Worm (Caenorhabditis elegans) whole organism, young adult: ENCODE data around the gene Y22D7AL.15.

Experiments
- B0336.3 ChIP-seq: fragments of 200-800 bp; sonication (Bioruptor generic); IDR thresholded peaks from 2 replicates; pipeline ENCODE4 v1.3.6; 2022; ENCODE audit warnings: missing genetic modification characterization, missing compliant biosample characterization
- C17E4.6 ChIP-seq: fragments of 200-800 bp; sonication (Bioruptor generic); IDR thresholded peaks from 2 replicates; pipeline ENCODE4 v1.3.6; 2022; ENCODE audit warnings: missing genetic modification reagents, missing genetic modification characterization, missing compliant biosample characterization
- F10E7.11 ChIP-seq: sonication (generic microtip); optimal IDR thresholded peaks from 2 replicates; lab custom pipeline; 2017; ENCODE audit warnings: mild to moderate bottlenecking, missing genetic modification characterization, moderate library complexity, missing compliant biosample characterization
- F33H1.4 ChIP-seq: fragments of 200-800 bp; sonication (Bioruptor generic); IDR thresholded peaks from 2 replicates; pipeline ENCODE4 v1.3.6; 2022; ENCODE audit warnings: missing genetic modification reagents, missing genetic modification characterization, missing compliant biosample characterization
- F39B2.1 ChIP-seq: fragments of 200-800 bp; sonication (Bioruptor generic); IDR thresholded peaks from 2 replicates; pipeline ENCODE4 v1.3.6; 2022; ENCODE audit warnings: missing genetic modification reagents, missing genetic modification characterization, missing compliant biosample characterization
- F52B5.7 ChIP-seq: sonication (generic microtip); optimal IDR thresholded peaks from 2 replicates; lab custom pipeline; 2016; ENCODE audit warnings: mild to moderate bottlenecking, missing genetic modification characterization, missing compliant biosample characterization
- F57A8.1 ChIP-seq: fragments of 200-800 bp; sonication (Bioruptor generic); optimal IDR thresholded peaks from 2 replicates; lab custom pipeline; 2018; ENCODE audit warnings: mild to moderate bottlenecking, missing genetic modification characterization, moderate library complexity, missing compliant biosample characterization
- K12H6.12 ChIP-seq: fragments of 200-800 bp; sonication (Bioruptor generic); optimal IDR thresholded peaks from 2 replicates; lab custom pipeline; 2018; ENCODE audit warnings: mild to moderate bottlenecking, missing genetic modification characterization, missing compliant biosample characterization
- Y53F4B.3 ChIP-seq: fragments of 200-800 bp; sonication (Bioruptor generic); IDR thresholded peaks from 2 replicates; pipeline ENCODE4 v1.3.6; 2022; ENCODE audit warnings: missing genetic modification reagents, missing genetic modification characterization, missing compliant biosample characterization
- Y53G8AR.9 ChIP-seq: fragments of 200-800 bp; sonication (Bioruptor generic); conservative IDR thresholded peaks from 2 replicates; pipeline ENCODE4 v1.3.6; 2022; ENCODE audit warnings: missing genetic modification reagents, missing genetic modification characterization, missing compliant biosample characterization
- Y79H2A.3 ChIP-seq: fragments of 200-800 bp; sonication (Bioruptor generic); conservative IDR thresholded peaks from 2 replicates; pipeline ENCODE4 v1.3.6; 2022; ENCODE audit warnings: missing genetic modification reagents, missing genetic modification characterization, missing compliant biosample characterization
- ama-1 ChIP-seq, 3 experiments: fragments of 150-350 bp in 1 of 3; sonication (generic microtip) in 2 of 3; optimal IDR thresholded peaks; 2 replicates each; lab custom pipeline; 2014 to 2018; ENCODE audit warnings: missing biosample characterization in 2 of 3, missing genetic modification characterization in 2 of 3, missing genetic modification reagents in 2 of 3
- atf-7 ChIP-seq: sonication (generic microtip); optimal IDR thresholded peaks from 2 replicates; lab custom pipeline; 2017; ENCODE audit warnings: mild to moderate bottlenecking, missing genetic modification characterization, missing compliant biosample characterization
- attf-5 ChIP-seq: fragments of 200-800 bp; sonication (Bioruptor generic); optimal IDR thresholded peaks from 2 replicates; lab custom pipeline; 2018; ENCODE audit warnings: mild to moderate bottlenecking, missing genetic modification characterization, missing compliant biosample characterization
- attf-6 ChIP-seq: fragments of 200-800 bp; sonication (Bioruptor generic); IDR thresholded peaks from 2 replicates; pipeline ENCODE4 v1.3.6; 2022; ENCODE audit warnings: missing genetic modification reagents, missing genetic modification characterization, missing compliant biosample characterization
- cebp-1 ChIP-seq, 2 experiments: fragments of 200-800 bp in 1 of 2; sonication (Bioruptor generic) in 1 of 2; sonication (generic microtip) in 1 of 2; IDR thresholded peaks in 1 of 2; optimal IDR thresholded peaks in 1 of 2; 2 replicates each; pipeline versions ENCODE4 v1.3.6 to Lab custom; 2017 to 2022; ENCODE audit warnings: missing compliant biosample characterization in 2 of 2, missing genetic modification characterization in 2 of 2, mild to moderate bottlenecking in 1 of 2, missing genetic modification reagents in 1 of 2, moderate library complexity in 1 of 2
- cebp-2 ChIP-seq: fragments of 200-800 bp; sonication (Bioruptor generic); IDR thresholded peaks from 2 replicates; pipeline ENCODE4 v1.3.6; 2022; ENCODE audit warnings: missing genetic modification characterization, missing compliant biosample characterization
- ceh-27 ChIP-seq: fragments of 200-800 bp; sonication (Bioruptor generic); optimal IDR thresholded peaks from 2 replicates; lab custom pipeline; 2018; ENCODE audit warnings: mild to moderate bottlenecking, missing genetic modification characterization, moderate library complexity, missing compliant biosample characterization
- chd-7 ChIP-seq: sonication (generic microtip); optimal IDR thresholded peaks from 2 replicates; lab custom pipeline; 2016; ENCODE audit warnings: mild to moderate bottlenecking, missing genetic modification characterization, moderate library complexity, missing compliant biosample characterization
- dpl-1 ChIP-seq: fragments of 150-350 bp; optimal IDR thresholded peaks from 2 replicates; lab custom pipeline; 2014; ENCODE audit warnings: missing biosample characterization, missing genetic modification reagents, missing genetic modification characterization
- efl-1 ChIP-seq: fragments of 150-350 bp; optimal IDR thresholded peaks from 2 replicates; lab custom pipeline; 2014; ENCODE audit warnings: missing biosample characterization, missing genetic modification reagents, missing genetic modification characterization
- egl-18 ChIP-seq: fragments of 200-800 bp; sonication (Bioruptor generic); IDR thresholded peaks from 2 replicates; pipeline ENCODE4 v1.3.6; 2022; ENCODE audit warnings: missing genetic modification reagents, missing genetic modification characterization, missing compliant biosample characterization
- fkh-3 ChIP-seq: sonication (generic microtip); optimal IDR thresholded peaks from 2 replicates; lab custom pipeline; 2016; ENCODE audit warnings: mild to moderate bottlenecking, missing genetic modification characterization, missing compliant biosample characterization
- hmg-1.2 ChIP-seq: fragments of 200-800 bp; sonication (Bioruptor generic); IDR thresholded peaks from 2 replicates; pipeline ENCODE4 v1.3.6; 2022; ENCODE audit warnings: missing genetic modification reagents, missing genetic modification characterization, missing compliant biosample characterization
- lag-1 ChIP-seq: fragments of 200-800 bp; sonication (Bioruptor generic); IDR thresholded peaks from 2 replicates; pipeline ENCODE4 v1.3.6; 2022; ENCODE audit warnings: missing genetic modification reagents, missing genetic modification characterization, missing compliant biosample characterization
- lin-40 ChIP-seq: sonication (generic microtip); optimal IDR thresholded peaks from 2 replicates; lab custom pipeline; 2016; ENCODE audit warnings: missing genetic modification characterization, mild to moderate bottlenecking, missing compliant biosample characterization, missing genotype, missing genetic modification reagents
- madf-10 ChIP-seq: sonication (generic microtip); optimal IDR thresholded peaks from 2 replicates; lab custom pipeline; 2016; ENCODE audit warnings: mild to moderate bottlenecking, missing genetic modification characterization, missing compliant biosample characterization
- madf-3 ChIP-seq: fragments of 200-800 bp; sonication (Bioruptor generic); IDR thresholded peaks from 2 replicates; pipeline ENCODE4 v1.3.6; 2022; ENCODE audit warnings: missing genetic modification reagents, missing genetic modification characterization, missing compliant biosample characterization
- madf-6 ChIP-seq: fragments of 200-800 bp; sonication (Bioruptor generic); IDR thresholded peaks from 2 replicates; pipeline ENCODE4 v1.3.6; 2022; ENCODE audit warnings: missing genetic modification reagents, missing genetic modification characterization, missing compliant biosample characterization
- mxl-1 ChIP-seq: sonication (generic microtip); optimal IDR thresholded peaks from 2 replicates; lab custom pipeline; 2016; ENCODE audit warnings: missing genetic modification characterization, missing compliant biosample characterization
- nhr-27 ChIP-seq: fragments of 200-800 bp; sonication (Bioruptor generic); optimal IDR thresholded peaks from 2 replicates; lab custom pipeline; 2018; ENCODE audit warnings: mild to moderate bottlenecking, missing genetic modification characterization, moderate library complexity, missing compliant biosample characterization
- repo-1 ChIP-seq: sonication (generic microtip); optimal IDR thresholded peaks from 2 replicates; lab custom pipeline; 2017; ENCODE audit warnings: mild to moderate bottlenecking, missing genetic modification characterization, missing compliant biosample characterization
- sea-2 ChIP-seq: fragments of 200-800 bp; sonication (Bioruptor generic); IDR thresholded peaks from 2 replicates; pipeline ENCODE4 v1.3.6; 2022; ENCODE audit warnings: missing genetic modification characterization, missing compliant biosample characterization
- snpc-4 ChIP-seq, 5 experiments: fragments of 150-350 bp in 1 of 5; sonication (generic microtip) in 4 of 5; optimal IDR thresholded peaks; 2 replicates each; lab custom pipeline; 2014 to 2018; ENCODE audit warnings: missing genetic modification characterization in 5 of 5, missing biosample characterization in 3 of 5, antibody characterized with exemption in 2 of 5, mild to moderate bottlenecking in 2 of 5, missing compliant biosample characterization in 2 of 5, missing genotype in 2 of 5, moderate library complexity in 2 of 5, missing genetic modification reagents in 1 of 5
- sptf-2 ChIP-seq: fragments of 200-800 bp; sonication (Bioruptor generic); optimal IDR thresholded peaks from 2 replicates; lab custom pipeline; 2018; ENCODE audit warnings: mild to moderate bottlenecking, missing genetic modification characterization, missing compliant biosample characterization
- tlf-1 ChIP-seq: fragments of 200-800 bp; sonication (Bioruptor generic); optimal IDR thresholded peaks from 2 replicates; lab custom pipeline; 2018; ENCODE audit warnings: mild to moderate bottlenecking, missing genetic modification characterization, missing compliant biosample characterization
- unc-62 ChIP-seq: fragments of 150-350 bp; optimal IDR thresholded peaks from 2 replicates; lab custom pipeline; 2014; ENCODE audit warnings: missing biosample characterization, missing genetic modification reagents, missing genetic modification characterization
- zfh-2 ChIP-seq: fragments of 200-800 bp; sonication (Bioruptor generic); conservative IDR thresholded peaks from 2 replicates; pipeline ENCODE4 v1.3.6; 2022; ENCODE audit warnings: missing genetic modification reagents, missing genetic modification characterization, missing compliant biosample characterization
- zim-3 ChIP-seq: sonication (generic microtip); optimal IDR thresholded peaks from 2 replicates; lab custom pipeline; 2017; ENCODE audit warnings: mild to moderate bottlenecking, missing genetic modification characterization, moderate library complexity, missing compliant biosample characterization
- ztf-22 ChIP-seq: fragments of 200-800 bp; sonication (Bioruptor generic); optimal IDR thresholded peaks from 2 replicates; lab custom pipeline; 2018; ENCODE audit warnings: mild to moderate bottlenecking, missing genetic modification characterization, moderate library complexity, missing compliant biosample characterization
- ztf-25 ChIP-seq: fragments of 200-800 bp; sonication (Bioruptor generic); IDR thresholded peaks from 2 replicates; pipeline ENCODE4 v1.3.6; 2022; ENCODE audit warnings: missing genetic modification reagents, missing genetic modification characterization, missing compliant biosample characterization
- ztf-26 ChIP-seq: sonication (generic microtip); optimal IDR thresholded peaks from 2 replicates; lab custom pipeline; 2017; ENCODE audit warnings: missing genetic modification characterization, missing compliant biosample characterization
- ztf-28 ChIP-seq: fragments of 200-800 bp; sonication (Bioruptor generic); IDR thresholded peaks from 2 replicates; pipeline ENCODE4 v1.3.6; 2022; ENCODE audit warnings: missing genetic modification reagents, missing genetic modification characterization, missing compliant biosample characterization
- ztf-3 ChIP-seq: fragments of 200-800 bp; sonication (Bioruptor generic); optimal IDR thresholded peaks from 2 replicates; lab custom pipeline; 2018; ENCODE audit warnings: mild to moderate bottlenecking, missing genetic modification characterization, missing compliant biosample characterization
- ztf-6 ChIP-seq: fragments of 200-800 bp; sonication (Bioruptor generic); IDR thresholded peaks from 2 replicates; pipeline ENCODE4 v1.3.6; 2022; ENCODE audit warnings: missing genetic modification reagents, missing genetic modification characterization, missing compliant biosample characterization

Y22D7AL.15 gene

ce11 chrIII:1616245-1617026, 43.2 kb downstream of the Y22D7AL.15 start (continued):
- TF ChIP-seq F33H1.4, result no peak
- 0 out of 2 replicates have a peak, but pooled peaks have one; percentile 36 for TF ChIP-seq hmg-1.2 (GFP tag; lab: Robert Waterston, UW)
- no peak; the same call in 1 of the 2 replicates for TF ChIP-seq Y79H2A.3 (GFP tag; lab: Robert Waterston, UW)
- TF ChIP-seq ztf-26, result peak; percentile 82
- TF ChIP-seq efl-1, result peak; percentile 45
- TF ChIP-seq zfh-2 (GFP tag; lab: Robert Waterston, UW), result no peak
- peak; percentile 90 for TF ChIP-seq B0336.3
- peak; percentile 68; the same call in 1 of the 2 replicates for TF ChIP-seq egl-18 (GFP tag; lab: Robert Waterston, UW)
- no peak; the same call in 1 of the 2 replicates for TF ChIP-seq F39B2.1 (GFP tag; lab: Robert Waterston, UW)
- TF ChIP-seq madf-3 (GFP tag; lab: Robert Waterston, UW), result no peak
- TF ChIP-seq F10E7.11, result peak; percentile 93
- TF ChIP-seq attf-6 (GFP tag; lab: Robert Waterston, UW), result 0 out of 2 replicates have a peak, but pooled peaks have one; percentile 37
- no peak for TF ChIP-seq lag-1 (GFP tag; lab: Robert Waterston, UW)
- TF ChIP-seq F52B5.7 (tag; lab: Kevin White, UChicago), result peak; percentile 92
- no peak for TF ChIP-seq sea-2
- peak; percentile 79 for TF ChIP-seq ztf-25 (GFP tag; lab: Robert Waterston, UW)
- peak; percentile 79 for TF ChIP-seq atf-7 (tag; lab: Kevin White, UChicago)
- TF ChIP-seq Y53F4B.3 (GFP tag; lab: Robert Waterston, UW), result no peak
- TF ChIP-seq ceh-27 (GFP tag; lab: Kevin White, UChicago), result no peak
- no peak for TF ChIP-seq ztf-22 (GFP tag; lab: Kevin White, UChicago)
- TF ChIP-seq nhr-27 (tag; lab: Kevin White, UChicago), result no peak
- peak; percentile 36 for TF ChIP-seq dpl-1 (GFP tag; lab: Kevin White, UChicago)
- 0 out of 2 replicates have a peak, but pooled peaks have one; percentile 17 for TF ChIP-seq C17E4.6
- no peak for TF ChIP-seq sptf-2 (GFP tag; lab: Kevin White, UChicago)
- peak; percentile 89 for TF ChIP-seq chd-7
- TF ChIP-seq repo-1 (tag; lab: Kevin White, UChicago), result peak; percentile 93
- peak; percentile 6 for TF ChIP-seq madf-10 (tag; lab: Kevin White, UChicago)
- TF ChIP-seq K12H6.12 (tag; lab: Kevin White, UChicago), result no peak
- peak; percentile 64 for TF ChIP-seq attf-5 (GFP tag; lab: Kevin White, UChicago)
- peak; percentile 94 for TF ChIP-seq ama-1 (optimal IDR thresholded peaks at IDR 0.05; lab: Kevin White, UChicago)
- no peak for TF ChIP-seq ama-1 (GFP tag; optimal IDR thresholded peaks at IDR 0.05; lab: Kevin White, UChicago)
- peak; percentile 69 for TF ChIP-seq Y53G8AR.9 (GFP tag; lab: Robert Waterston, UW)
- peak; percentile 51 for TF ChIP-seq zim-3 (tag; lab: Kevin White, UChicago)
- TF ChIP-seq ztf-6 (GFP tag; lab: Robert Waterston, UW), result no peak
- TF ChIP-seq mxl-1, result peak; percentile 48
- peak; percentile 29 for TF ChIP-seq ztf-3 (GFP tag; lab: Kevin White, UChicago)
- no peak for TF ChIP-seq F57A8.1 (GFP tag; lab: Kevin White, UChicago)
- TF ChIP-seq fkh-3, result peak; percentile 83
- TF ChIP-seq cebp-1 (GFP tag; IDR thresholded peaks at IDR 0.05; lab: Robert Waterston, UW), result 0 out of 2 replicates have a peak, but pooled peaks have one; percentile 7
- peak; percentile 68 for TF ChIP-seq cebp-1 (tag; optimal IDR thresholded peaks at IDR 0.05; lab: Kevin White, UChicago)
- TF ChIP-seq cebp-2, result 0 out of 2 replicates have a peak, but pooled peaks have one; percentile 4
- TF ChIP-seq unc-62 (GFP tag; lab: Kevin White, UChicago), result no peak
- TF ChIP-seq ztf-28 (GFP tag; lab: Robert Waterston, UW), result no peak
- TF ChIP-seq tlf-1 (GFP tag; lab: Kevin White, UChicago), result peak; percentile 74
- TF ChIP-seq snpc-4 (GFP tag; optimal IDR thresholded peaks at IDR 0.05; lab: Kevin White, UChicago), result no peak
- TF ChIP-seq snpc-4 (tag; optimal IDR thresholded peaks at IDR 0.05; lab: Kevin White, UChicago), result peak in 1 of 4 experiments; percentile 59
- peak; percentile 63 for TF ChIP-seq madf-6
- TF ChIP-seq lin-40, result peak; percentile 43
